Fruit fly (Drosophila melanogaster) whole organism, prepupa: ENCODE results near the gene eIF3g1.
A peak's percentile ranks its signal among the peaks of the same experiment; 100 is the strongest.

Experiments used
- Blimp-1 ChIP-seq: fragments of 200-800 bp; sonication (Bioruptor generic); optimal IDR thresholded peaks from 3 replicates; lab custom pipeline; 2017; ENCODE audit warnings: missing biosample characterization, missing genetic modification characterization, mild to moderate bottlenecking, moderate library complexity, missing genetic modification reagents
- CG10669 ChIP-seq: fragments of 200-800 bp; sonication (Bioruptor generic); optimal IDR thresholded peaks from 3 replicates; lab custom pipeline; 2018; ENCODE audit warnings: missing biosample characterization, mild to moderate bottlenecking, missing genetic modification characterization, moderate library complexity
- CG15336 ChIP-seq: fragments of 200-800 bp; sonication (Bioruptor generic); IDR thresholded peaks from 2 replicates; pipeline ENCODE4 v1.3.6; 2022; ENCODE audit warnings: missing biosample characterization, missing genetic modification characterization
- CG16779 ChIP-seq: fragments of 200-800 bp; sonication (Bioruptor generic); optimal IDR thresholded peaks from 3 replicates; lab custom pipeline; 2017; ENCODE audit warnings: missing biosample characterization, mild to moderate bottlenecking, missing genetic modification characterization
- CG3032 ChIP-seq: fragments of 200-800 bp; optimal IDR thresholded peaks from 2 replicates; lab custom pipeline; 2019; ENCODE audit warnings: missing biosample characterization, mild to moderate bottlenecking, missing genetic modification characterization, moderate library complexity
- CG31627 ChIP-seq: fragments of 200-800 bp; sonication (Bioruptor generic); optimal IDR thresholded peaks from 3 replicates; lab custom pipeline; 2016; ENCODE audit warnings: missing biosample characterization, missing genetic modification characterization
- CG34406 ChIP-seq: fragments of 200-800 bp; sonication (Bioruptor generic); optimal IDR thresholded peaks from 3 replicates; lab custom pipeline; 2016; ENCODE audit warnings: missing biosample characterization, missing genetic modification characterization
- CG4318 ChIP-seq: fragments of 200-800 bp; sonication (Bioruptor generic); optimal IDR thresholded peaks from 3 replicates; lab custom pipeline; 2017; ENCODE audit warnings: missing biosample characterization, mild to moderate bottlenecking, missing genetic modification characterization
- CG6163 ChIP-seq: fragments of 200-800 bp; sonication (Bioruptor generic); IDR thresholded peaks from 3 replicates; pipeline ENCODE4 v1.3.6; 2022; ENCODE audit warnings: missing biosample characterization, missing genetic modification characterization
- CG6792 ChIP-seq: fragments of 200-800 bp; sonication (Bioruptor generic); optimal IDR thresholded peaks from 3 replicates; lab custom pipeline; 2016; ENCODE audit warnings: missing biosample characterization, missing genetic modification characterization
- CG7368 ChIP-seq: fragments of 200-800 bp; sonication (Bioruptor generic); optimal IDR thresholded peaks from 3 replicates; lab custom pipeline; 2016; ENCODE audit warnings: missing biosample characterization, missing genetic modification characterization
- CG8319 ChIP-seq: fragments of 200-800 bp; sonication (Bioruptor generic); optimal IDR thresholded peaks from 3 replicates; lab custom pipeline; 2016; ENCODE audit warnings: missing biosample characterization, missing genetic modification characterization
- CG8632 ChIP-seq: fragments of 200-800 bp; sonication (Bioruptor generic); optimal IDR thresholded peaks from 3 replicates; lab custom pipeline; 2016; ENCODE audit warnings: missing biosample characterization, missing genetic modification characterization
- CG9139 ChIP-seq: fragments of 200-800 bp; sonication (Bioruptor generic); optimal IDR thresholded peaks from 3 replicates; lab custom pipeline; 2017; ENCODE audit warnings: missing biosample characterization, mild to moderate bottlenecking, missing genetic modification characterization
- Eip78C ChIP-seq: fragments of 200-800 bp; sonication (Bioruptor generic); peaks from one replicate; lab custom pipeline; 2016; ENCODE audit warnings: missing biosample characterization, missing genetic modification characterization
- Gug ChIP-seq: fragments of 200-800 bp; sonication (Bioruptor generic); IDR thresholded peaks from 2 replicates; pipeline ENCODE4 v1.3.6; 2022; ENCODE audit warnings: missing biosample characterization, missing genetic modification characterization
- Hr38 ChIP-seq: sonication (Bioruptor generic); optimal IDR thresholded peaks from 2 replicates; lab custom pipeline; 2016; ENCODE audit warnings: missing biosample characterization, missing genetic modification characterization
- Hr39 ChIP-seq: fragments of 200-800 bp; sonication (Bioruptor generic); optimal IDR thresholded peaks from 2 replicates; lab custom pipeline; 2016; ENCODE audit warnings: missing biosample characterization, missing genetic modification characterization
- Hr4 ChIP-seq: fragments of 200-800 bp; sonication (Bioruptor generic); optimal IDR thresholded peaks from 3 replicates; lab custom pipeline; 2016; ENCODE audit warnings: missing biosample characterization, missing genetic modification characterization
- Lpt ChIP-seq: fragments of 200-800 bp; sonication (Bioruptor generic); optimal IDR thresholded peaks from 3 replicates; lab custom pipeline; 2016; ENCODE audit warnings: missing biosample characterization, missing genetic modification characterization
- OdsH ChIP-seq: fragments of 200-800 bp; sonication (Bioruptor generic); optimal IDR thresholded peaks from 3 replicates; lab custom pipeline; 2016; ENCODE audit warnings: missing biosample characterization, missing genetic modification characterization
- Smox ChIP-seq: fragments of 200-800 bp; sonication (Bioruptor generic); optimal IDR thresholded peaks from 3 replicates; lab custom pipeline; 2016; ENCODE audit warnings: missing biosample characterization, missing genetic modification characterization
- Sox102F ChIP-seq: fragments of 200-800 bp; sonication (Bioruptor generic); optimal IDR thresholded peaks from 2 replicates; lab custom pipeline; 2016; ENCODE audit warnings: missing biosample characterization, mild to moderate bottlenecking, missing genetic modification characterization
- Sox14 ChIP-seq: fragments of 200-800 bp; sonication (Bioruptor generic); optimal IDR thresholded peaks from 3 replicates; lab custom pipeline; 2016; ENCODE audit warnings: missing biosample characterization, missing genetic modification characterization
- achi ChIP-seq: fragments of 200-800 bp; sonication (Bioruptor generic); optimal IDR thresholded peaks from 3 replicates; lab custom pipeline; 2016; ENCODE audit warnings: missing biosample characterization, missing genetic modification characterization
- cyc ChIP-seq: fragments of 200-800 bp; sonication (Bioruptor generic); optimal IDR thresholded peaks from 3 replicates; lab custom pipeline; 2016; ENCODE audit warnings: missing biosample characterization, missing genetic modification characterization
- dsx ChIP-seq: fragments of 200-800 bp; optimal IDR thresholded peaks from 3 replicates; lab custom pipeline; 2019; ENCODE audit warnings: missing biosample characterization, mild to moderate bottlenecking, missing genetic modification characterization, moderate library complexity; ENCODE audit not compliant: poor library complexity, severe bottlenecking
- eg ChIP-seq: fragments of 200-800 bp; sonication (Bioruptor generic); IDR thresholded peaks from 3 replicates; pipeline ENCODE4 v1.3.6; 2022; ENCODE audit warnings: missing biosample characterization, missing genetic modification characterization
- esn ChIP-seq: fragments of 200-800 bp; sonication (Bioruptor generic); optimal IDR thresholded peaks from 2 replicates; lab custom pipeline; 2016; ENCODE audit warnings: missing biosample characterization, mild to moderate bottlenecking, missing genetic modification characterization, moderate library complexity
- lz ChIP-seq: fragments of 200-800 bp; sonication (Bioruptor generic); optimal IDR thresholded peaks from 3 replicates; lab custom pipeline; 2016; ENCODE audit warnings: missing biosample characterization, missing genetic modification characterization
- net ChIP-seq: fragments of 200-800 bp; sonication (Bioruptor generic); optimal IDR thresholded peaks from 3 replicates; lab custom pipeline; 2016; ENCODE audit warnings: missing biosample characterization, missing genetic modification characterization
- pdm3 ChIP-seq: fragments of 200-800 bp; sonication (Bioruptor generic); optimal IDR thresholded peaks from 3 replicates; lab custom pipeline; 2016; ENCODE audit warnings: missing biosample characterization, missing genetic modification characterization
- ss ChIP-seq, 2 experiments: fragments of 200-800 bp; sonication (Bioruptor generic); optimal IDR thresholded peaks; 2 replicates in 1 of 2; 3 replicates in 1 of 2; lab custom pipeline; 2017 to 2018; ENCODE audit warnings: mild to moderate bottlenecking in 2 of 2, missing biosample characterization in 2 of 2, missing genetic modification characterization in 2 of 2, moderate library complexity in 1 of 2
- svp ChIP-seq: fragments of 200-800 bp; sonication (Bioruptor generic); peaks from one replicate; lab custom pipeline; 2016; ENCODE audit warnings: missing biosample characterization, missing genetic modification characterization
- topi ChIP-seq: fragments of 200-800 bp; sonication (Bioruptor generic); optimal IDR thresholded peaks from 3 replicates; lab custom pipeline; 2016; ENCODE audit warnings: missing biosample characterization, missing genetic modification characterization

eIF3g1 gene

dm6 chrX:2635075-2635643, 25.0 kb upstream of the eIF3g1 start (continued):
- TF ChIP-seq esn = peak; percentile 49
- no peak for TF ChIP-seq CG6792
- peak; percentile 44 for TF ChIP-seq lz (GFP tag; lab: Kevin White, UChicago)
- TF ChIP-seq eg (GFP tag; lab: Robert Waterston, UW) = 0 out of 3 replicates have a peak, but pooled peaks have one; percentile 52
- TF ChIP-seq net (GFP tag; lab: Kevin White, UChicago) = peak; percentile 24
- peak; percentile 38 for TF ChIP-seq pdm3 (GFP tag; lab: Kevin White, UChicago)
- TF ChIP-seq Eip78C (GFP tag; lab: Kevin White, UChicago) = peak; percentile 78
- peak; percentile 32 for TF ChIP-seq CG31627 (GFP tag; lab: Kevin White, UChicago)
- no peak for TF ChIP-seq Gug
- TF ChIP-seq dsx (GFP tag; lab: Kevin White, UChicago) = no peak
- TF ChIP-seq cyc = peak; percentile 26
- TF ChIP-seq CG10669 (GFP tag; lab: Kevin White, UChicago) = no peak
- TF ChIP-seq svp (GFP tag; lab: Kevin White, UChicago) = peak; percentile 80
- peak; percentile 43 for TF ChIP-seq topi (GFP tag; lab: Kevin White, UChicago)
- no peak for TF ChIP-seq Sox102F (GFP tag; lab: Kevin White, UChicago)
- TF ChIP-seq Sox14 (GFP tag; lab: Kevin White, UChicago) = peak; percentile 13
- TF ChIP-seq CG16779 (tag; lab: Kevin White, UChicago) = no peak
- TF ChIP-seq achi (GFP tag; lab: Kevin White, UChicago) = peak; percentile 3
- TF ChIP-seq Smox (GFP tag; lab: Kevin White, UChicago) = peak; percentile 35
- TF ChIP-seq CG34406 (GFP tag; lab: Kevin White, UChicago) = peak; percentile 10
- TF ChIP-seq Hr39 = peak; percentile 49
- TF ChIP-seq Blimp-1 = no peak
- TF ChIP-seq Hr4 = no peak
- TF ChIP-seq CG8319 (GFP tag; lab: Kevin White, UChicago) = no peak
- TF ChIP-seq Hr38 = no peak
- TF ChIP-seq CG9139 (GFP tag; lab: Kevin White, UChicago) = no peak

dm6 chrX:2633847-2634776, 24.0 kb upstream of the eIF3g1 start, which contains the start of gene sgg:
TSS of gene sgg (plus strand) at chrX:2633952.
- TF ChIP-seq ss (GFP tag; optimal IDR thresholded peaks at IDR 0.05; lab: Kevin White, UChicago) = peak in 1 of 2 experiments; percentile 21
- peak; percentile 71 for TF ChIP-seq Eip78C (GFP tag; lab: Kevin White, UChicago)
- peak; percentile 21 for TF ChIP-seq net (GFP tag; lab: Kevin White, UChicago)
- no peak for TF ChIP-seq CG7368 (GFP tag; lab: Kevin White, UChicago)
- TF ChIP-seq Lpt (GFP tag; lab: Kevin White, UChicago) = no peak
- no peak for TF ChIP-seq svp (GFP tag; lab: Kevin White, UChicago)
- TF ChIP-seq CG3032 = peak; percentile 9
- 0 out of 2 replicates have a peak, but pooled peaks have one; percentile 27 for TF ChIP-seq CG15336 (GFP tag; lab: Robert Waterston, UW)

- no peak for TF ChIP-seq cyc
- TF ChIP-seq CG8632 (GFP tag; lab: Kevin White, UChicago) = no peak
- no peak for TF ChIP-seq OdsH (GFP tag; lab: Kevin White, UChicago)
- no peak for TF ChIP-seq Hr38
- TF ChIP-seq CG4318 = no peak
Measured at dm6 chrX:2625009-2625408, 14.9 kb upstream of the eIF3g1 start.

dm6 chrX:2624525-2625006, 14.4 kb upstream of the eIF3g1 start, which contains the start of the genes brv3 and Pi4KIIIalpha:
TSS of gene brv3 (minus strand) at chrX:2624575.
TSS of gene Pi4KIIIalpha (plus strand) at chrX:2624804.
- TF ChIP-seq CG6792 = no peak
- 0 out of 3 replicates have a peak, but pooled peaks have one; percentile 26 for TF ChIP-seq CG6163 (GFP tag; lab: Robert Waterston, UW)
